Worm (Caenorhabditis elegans) whole organism, midembryonic: ENCODE data around the gene pudl-1.

ENCODE experiments used
- T22C8.4 ChIP-seq: fragments of 200-800 bp; sonication (Bioruptor generic); IDR thresholded peaks from 2 replicates; pipeline ENCODE4 v1.3.6; 2022; ENCODE audit warnings: missing genetic modification characterization, missing compliant biosample characterization
- flt-1 ChIP-seq: fragments of 200-800 bp; sonication (Bioruptor generic); IDR thresholded peaks from 2 replicates; pipeline ENCODE4 v1.3.6; 2022; ENCODE audit warnings: missing genetic modification characterization, missing compliant biosample characterization
- klf-2 ChIP-seq: fragments of 200-800 bp; sonication (Bioruptor generic); conservative IDR thresholded peaks from 2 replicates; pipeline ENCODE4 v1.3.6; 2022; ENCODE audit warnings: missing genetic modification reagents, missing genetic modification characterization, missing compliant biosample characterization
- med-1 ChIP-seq: sonication (generic microtip); optimal IDR thresholded peaks from 2 replicates; lab custom pipeline; 2017; ENCODE audit warnings: missing genetic modification characterization, mild to moderate bottlenecking, missing compliant biosample characterization, antibody characterized with exemption, missing genetic modification reagents; ENCODE audit not compliant: insufficient read depth
- ref-1 ChIP-seq: fragments of 200-800 bp; sonication (Bioruptor generic); conservative IDR thresholded peaks from 2 replicates; pipeline ENCODE4 v1.3.6; 2022; ENCODE audit warnings: missing genetic modification reagents, missing genetic modification characterization, missing compliant biosample characterization
- tab-1 ChIP-seq: fragments of 200-800 bp; sonication (Bioruptor generic); IDR thresholded peaks from 2 replicates; pipeline ENCODE4 v1.3.6; 2022; ENCODE audit warnings: missing genetic modification characterization, missing compliant biosample characterization
- ztf-23 ChIP-seq: fragments of 200-800 bp; sonication (Bioruptor generic); IDR thresholded peaks from 2 replicates; pipeline ENCODE4 v1.3.6; 2022; ENCODE audit warnings: missing genetic modification reagents, missing genetic modification characterization, missing compliant biosample characterization
- ztf-29 ChIP-seq: fragments of 200-800 bp; sonication (Bioruptor generic); IDR thresholded peaks from 2 replicates; pipeline ENCODE4 v1.3.6; 2022; ENCODE audit warnings: missing genetic modification reagents, missing genetic modification characterization, missing compliant biosample characterization

- TF ChIP-seq ref-1 (GFP tag; lab: Robert Waterston, UW) (no peak), ztf-29 (no peak), med-1 (GFP tag; lab: Kevin White, UChicago) (no peak), flt-1 (GFP tag; lab: Robert Waterston, UW) (no peak), klf-2 (GFP tag; lab: Robert Waterston, UW) (no peak), tab-1 (GFP tag; lab: Robert Waterston, UW) (no peak), T22C8.4 (no peak), ztf-23 (GFP tag; lab: Robert Waterston, UW) (no peak)
Observed at ce11 chrIV:2820408-2820807, 12.3 kb upstream of the pudl-1 start, which contains the start of gene Y54G2A.37.
